Fruit fly (Drosophila melanogaster) whole organism, embryonic: ENCODE measurements around the gene RpL27A.

ENCODE experiments used
- Bgb ChIP-seq: fragments of 200-800 bp; sonication (Bioruptor generic); IDR thresholded peaks from 2 replicates; pipeline ENCODE4 v1.3.6; 2022; ENCODE audit warnings: missing biosample characterization, missing genetic modification characterization; ENCODE audit not compliant: partially characterized antibody
- CG10267 ChIP-seq: fragments of 200-800 bp; sonication (Bioruptor generic); optimal IDR thresholded peaks from 2 replicates; lab custom pipeline; 2018; ENCODE audit warnings: missing biosample characterization, mild to moderate bottlenecking, missing genetic modification characterization, moderate library complexity
- CG10321 ChIP-seq: fragments of 200-800 bp; sonication (Bioruptor generic); IDR thresholded peaks from 2 replicates; pipeline ENCODE4 v1.3.6; 2022; ENCODE audit warnings: missing biosample characterization, missing genetic modification characterization
- CG11085 ChIP-seq: fragments of 200-800 bp; sonication (Bioruptor generic); IDR thresholded peaks from 2 replicates; pipeline ENCODE4 v1.3.6; 2022; ENCODE audit warnings: missing biosample characterization, missing genetic modification characterization
- CG11247 ChIP-seq: fragments of 200-800 bp; sonication (Bioruptor generic); IDR thresholded peaks from 2 replicates; pipeline ENCODE4 v1.3.6; 2022; ENCODE audit warnings: missing biosample characterization, missing genetic modification characterization
- CG15011 ChIP-seq: fragments of 200-800 bp; sonication (Bioruptor generic); optimal IDR thresholded peaks from 3 replicates; lab custom pipeline; 2018; ENCODE audit warnings: missing biosample characterization, mild to moderate bottlenecking, missing genetic modification characterization
- CG1602 ChIP-seq: fragments of 200-800 bp; sonication (Bioruptor generic); optimal IDR thresholded peaks from 3 replicates; lab custom pipeline; 2016; ENCODE audit warnings: missing biosample characterization, missing genetic modification characterization
- CG2202 ChIP-seq: fragments of 200-800 bp; sonication (Bioruptor generic); optimal IDR thresholded peaks from 2 replicates; lab custom pipeline; 2018; ENCODE audit warnings: missing biosample characterization, mild to moderate bottlenecking, missing genetic modification characterization
- CG31388 ChIP-seq: fragments of 200-800 bp; sonication (Bioruptor generic); optimal IDR thresholded peaks from 2 replicates; lab custom pipeline; 2016; ENCODE audit warnings: missing biosample characterization, missing genetic modification characterization
- CG3838 ChIP-seq: fragments of 200-800 bp; sonication (Bioruptor generic); optimal IDR thresholded peaks from 3 replicates; lab custom pipeline; 2016; ENCODE audit warnings: missing biosample characterization, missing genetic modification characterization
- CG4328 ChIP-seq: fragments of 200-800 bp; sonication (Bioruptor generic); optimal IDR thresholded peaks from 3 replicates; lab custom pipeline; 2017; ENCODE audit warnings: missing biosample characterization, missing genetic modification reagents, missing genetic modification characterization
- CG4360 ChIP-seq: fragments of 200-800 bp; sonication (Bioruptor generic); IDR thresholded peaks from 2 replicates; pipeline ENCODE4 v1.3.6; 2022; ENCODE audit warnings: missing biosample characterization, missing genetic modification characterization
- CG6272 ChIP-seq: fragments of 200-800 bp; sonication (Bioruptor generic); IDR thresholded peaks from 2 replicates; pipeline ENCODE4 v1.3.6; 2022; ENCODE audit warnings: missing biosample characterization, missing genetic modification characterization
- CG7271 ChIP-seq: fragments of 200-800 bp; sonication (Bioruptor generic); optimal IDR thresholded peaks from 2 replicates; lab custom pipeline; 2018; ENCODE audit warnings: missing biosample characterization, mild to moderate bottlenecking, missing genetic modification characterization, moderate library complexity
- CG9932 ChIP-seq: fragments of 200-800 bp; sonication (Bioruptor generic); IDR thresholded peaks from 2 replicates; pipeline ENCODE4 v1.3.6; 2022; ENCODE audit warnings: missing biosample characterization, missing genetic modification characterization
- Camta ChIP-seq: fragments of 200-800 bp; sonication (Bioruptor generic); optimal IDR thresholded peaks from 2 replicates; lab custom pipeline; 2016; ENCODE audit warnings: missing biosample characterization, missing genetic modification characterization
- D19B ChIP-seq: fragments of 200-800 bp; sonication (Bioruptor generic); optimal IDR thresholded peaks from 2 replicates; lab custom pipeline; 2017; ENCODE audit warnings: missing biosample characterization, mild to moderate bottlenecking, missing genetic modification characterization
- GATAe ChIP-seq: fragments of 200-800 bp; sonication (Bioruptor generic); conservative IDR thresholded peaks from 2 replicates; pipeline ENCODE4 v1.3.6; 2022; ENCODE audit warnings: missing biosample characterization, missing genetic modification characterization
- Gsc ChIP-seq: fragments of 200-800 bp; sonication (Bioruptor generic); IDR thresholded peaks from 2 replicates; pipeline ENCODE4 v1.3.6; 2022; ENCODE audit warnings: missing biosample characterization, missing genetic modification characterization
- Hand ChIP-seq: fragments of 200-800 bp; sonication (Bioruptor generic); optimal IDR thresholded peaks from 2 replicates; lab custom pipeline; 2017; ENCODE audit warnings: mild to moderate bottlenecking, missing biosample characterization, missing genetic modification reagents, missing genetic modification characterization
- HmgZ ChIP-seq: fragments of 200-800 bp; sonication (Bioruptor generic); optimal IDR thresholded peaks from 2 replicates; lab custom pipeline; 2018; ENCODE audit warnings: missing biosample characterization, mild to moderate bottlenecking, missing genetic modification characterization
- Lhr ChIP-seq: fragments of 200-800 bp; sonication (Bioruptor generic); optimal IDR thresholded peaks from 3 replicates; lab custom pipeline; 2017; ENCODE audit warnings: mild to moderate bottlenecking, missing biosample characterization, missing genetic modification reagents, missing genetic modification characterization
- Lim3 ChIP-seq: fragments of 200-800 bp; sonication (Bioruptor generic); IDR thresholded peaks from 2 replicates; pipeline ENCODE4 v1.3.6; 2022; ENCODE audit warnings: missing biosample characterization, missing genetic modification characterization
- MESR4 ChIP-seq: fragments of 200-800 bp; sonication (Bioruptor generic); optimal IDR thresholded peaks from 2 replicates; lab custom pipeline; 2018; ENCODE audit warnings: missing biosample characterization, mild to moderate bottlenecking, missing genetic modification characterization, moderate library complexity
- MTF-1 ChIP-seq: fragments of 200-800 bp; sonication (Bioruptor generic); optimal IDR thresholded peaks from 2 replicates; lab custom pipeline; 2018; ENCODE audit warnings: missing biosample characterization, mild to moderate bottlenecking, missing genetic modification characterization, borderline replicate concordance
- NK7.1 ChIP-seq: fragments of 200-800 bp; sonication (Bioruptor generic); optimal IDR thresholded peaks from 3 replicates; lab custom pipeline; 2016; ENCODE audit warnings: missing biosample characterization, missing genetic modification characterization
- Neu2 ChIP-seq: fragments of 200-800 bp; sonication (Bioruptor generic); optimal IDR thresholded peaks from 3 replicates; lab custom pipeline; 2016; ENCODE audit warnings: missing biosample characterization, missing genetic modification characterization, borderline replicate concordance
- Oaz ChIP-seq: fragments of 200-800 bp; sonication (Bioruptor generic); IDR thresholded peaks from 2 replicates; pipeline ENCODE4 v1.3.6; 2022; ENCODE audit warnings: missing biosample characterization, missing genetic modification characterization
- Opbp ChIP-seq: fragments of 200-800 bp; sonication (Bioruptor generic); IDR thresholded peaks from 3 replicates; pipeline ENCODE4 v1.3.6; 2022; ENCODE audit warnings: missing biosample characterization, missing genetic modification characterization; ENCODE audit not compliant: partially characterized antibody
- Sox102F ChIP-seq: fragments of 200-800 bp; sonication (Bioruptor generic); optimal IDR thresholded peaks from 2 replicates; lab custom pipeline; 2018; ENCODE audit warnings: missing biosample characterization, mild to moderate bottlenecking, missing genetic modification characterization, moderate library complexity
- YL-1 ChIP-seq: fragments of 200-800 bp; sonication (Bioruptor generic); optimal IDR thresholded peaks from 3 replicates; lab custom pipeline; 2017; ENCODE audit warnings: missing biosample characterization, mild to moderate bottlenecking, missing genetic modification characterization
- al ChIP-seq: fragments of 200-800 bp; sonication (Bioruptor generic); IDR thresholded peaks from 2 replicates; pipeline ENCODE4 v1.3.6; 2022; ENCODE audit warnings: missing biosample characterization, missing genetic modification characterization
- cwo ChIP-seq: fragments of 200-800 bp; sonication (Bioruptor generic); optimal IDR thresholded peaks from 3 replicates; lab custom pipeline; 2017; ENCODE audit warnings: missing biosample characterization, missing genetic modification characterization, mild to moderate bottlenecking, moderate library complexity, missing genetic modification reagents
- exex ChIP-seq: fragments of 200-800 bp; sonication (Bioruptor generic); optimal IDR thresholded peaks from 4 replicates; lab custom pipeline; 2018; ENCODE audit warnings: missing biosample characterization, mild to moderate bottlenecking, missing genetic modification characterization, moderate library complexity
- fu2 ChIP-seq: fragments of 200-800 bp; sonication (Bioruptor generic); optimal IDR thresholded peaks from 2 replicates; lab custom pipeline; 2016; ENCODE audit warnings: missing biosample characterization, missing genetic modification characterization
- hkb ChIP-seq, 2 experiments: fragments of 200-800 bp in 1 of 2; fragments of >200 bp in 1 of 2; sonication (Bioruptor generic) in 1 of 2; IDR thresholded peaks in 1 of 2; optimal IDR thresholded peaks in 1 of 2; 2 replicates each; pipeline versions ENCODE4 v1.3.6 to Lab custom; 2017 to 2022; ENCODE audit warnings: missing biosample characterization in 1 of 2, missing genetic modification characterization in 1 of 2
- nerfin-2 ChIP-seq: fragments of 200-800 bp; sonication (Bioruptor generic); IDR thresholded peaks from 2 replicates; pipeline ENCODE4 v1.3.6; 2022; ENCODE audit warnings: missing biosample characterization, missing genetic modification characterization; ENCODE audit not compliant: partially characterized antibody
- ranshi ChIP-seq: fragments of 200-800 bp; sonication (Bioruptor generic); IDR thresholded peaks from 2 replicates; pipeline ENCODE4 v1.3.6; 2022; ENCODE audit warnings: missing biosample characterization, missing genetic modification characterization
- row ChIP-seq: fragments of 200-800 bp; sonication (Bioruptor generic); IDR thresholded peaks from 3 replicates; pipeline ENCODE4 v1.3.6; 2022; ENCODE audit warnings: missing biosample characterization, missing genetic modification characterization
- sob ChIP-seq: fragments of 200-800 bp; sonication (Bioruptor generic); IDR thresholded peaks from 2 replicates; pipeline ENCODE4 v1.3.6; 2022; ENCODE audit warnings: missing biosample characterization, missing genetic modification characterization
- ssp ChIP-seq: fragments of 200-800 bp; sonication (Bioruptor generic); IDR thresholded peaks from 2 replicates; pipeline ENCODE4 v1.3.6; 2022; ENCODE audit warnings: missing biosample characterization, missing genetic modification characterization
- stwl ChIP-seq: fragments of 200-800 bp; sonication (Bioruptor generic); optimal IDR thresholded peaks from 3 replicates; lab custom pipeline; 2018; ENCODE audit warnings: missing biosample characterization, mild to moderate bottlenecking, missing genetic modification characterization, moderate library complexity
- tgo ChIP-seq: fragments of 200-800 bp; sonication (Bioruptor generic); IDR thresholded peaks from 3 replicates; pipeline ENCODE4 v1.3.6; 2022; ENCODE audit warnings: missing biosample characterization, missing genetic modification characterization
- tll ChIP-seq, 2 experiments: fragments of 200-800 bp in 1 of 2; fragments of >200 bp in 1 of 2; sonication (Bioruptor generic) in 1 of 2; optimal IDR thresholded peaks; 2 replicates each; lab custom pipeline; 2017 to 2019; ENCODE audit warnings: missing biosample characterization in 2 of 2, missing genetic modification characterization in 2 of 2, mild to moderate bottlenecking in 1 of 2, moderate library complexity in 1 of 2
- unc-4 ChIP-seq: fragments of 200-800 bp; sonication (Bioruptor generic); IDR thresholded peaks from 2 replicates; pipeline ENCODE4 v1.3.6; 2022; ENCODE audit warnings: missing biosample characterization, missing genetic modification characterization; ENCODE audit not compliant: partially characterized antibody
- vfl ChIP-seq: fragments of 200-800 bp; sonication (Bioruptor generic); optimal IDR thresholded peaks from 2 replicates; lab custom pipeline; 2016; ENCODE audit warnings: missing biosample characterization, missing genetic modification characterization
- wdn ChIP-seq: fragments of 200-800 bp; sonication (Bioruptor generic); IDR thresholded peaks from 2 replicates; pipeline ENCODE4 v1.3.6; 2022; ENCODE audit warnings: missing biosample characterization, missing genetic modification characterization

RpL27A gene

dm6 chr2L:4458119-4459056, at the start of gene RpL27A (continued):
- TF ChIP-seq CG4328 (GFP tag; lab: Kevin White, UChicago) = peak; percentile 77
- TF ChIP-seq CG11247 (GFP tag; lab: Robert Waterston, UW) = peak; percentile 81
- peak; percentile 64 for TF ChIP-seq CG15011 (GFP tag; lab: Kevin White, UChicago)
- peak; percentile 53 for TF ChIP-seq wdn
- no peak for TF ChIP-seq Gsc
- peak; percentile 92 for TF ChIP-seq MTF-1 (GFP tag; lab: Kevin White, UChicago)
- TF ChIP-seq Bgb (GFP tag; lab: Robert Waterston, UW) = peak; percentile 58
- peak; percentile 75 for TF ChIP-seq HmgZ
- TF ChIP-seq row (GFP tag; lab: Robert Waterston, UW) = peak; percentile 70
- TF ChIP-seq Lhr = peak; percentile 70
- peak; percentile 40 for TF ChIP-seq exex
- TF ChIP-seq unc-4 (GFP tag; lab: Robert Waterston, UW) = peak; percentile 46; the same call in 1 of the 2 replicates
- peak; percentile 76 for TF ChIP-seq CG9932 (GFP tag; lab: Robert Waterston, UW)
- peak; percentile 100 for TF ChIP-seq MESR4 (GFP tag; lab: Kevin White, UChicago)
- no peak for TF ChIP-seq tll (GFP tag; optimal IDR thresholded peaks at IDR 0.05; lab: Kevin White, UChicago)
- TF ChIP-seq Camta (GFP tag; lab: Kevin White, UChicago) = peak; percentile 66
- no peak for TF ChIP-seq hkb (optimal IDR thresholded peaks at IDR 0.05; lab: Kevin White, UChicago)
- peak; percentile 81 for TF ChIP-seq hkb (GFP tag; IDR thresholded peaks at IDR 0.05; lab: Robert Waterston, UW)
- TF ChIP-seq CG10267 (tag; lab: Kevin White, UChicago) = peak; percentile 83
- TF ChIP-seq CG4360 (GFP tag; lab: Robert Waterston, UW) = peak; percentile 58; the same call in 1 of the 2 replicates
- TF ChIP-seq nerfin-2 (GFP tag; lab: Robert Waterston, UW) = no peak; the same call in 1 of the 2 replicates
- TF ChIP-seq al (GFP tag; lab: Robert Waterston, UW) = peak; percentile 71
- TF ChIP-seq Lim3 = no peak
- TF ChIP-seq ranshi (GFP tag; lab: Robert Waterston, UW) = peak; percentile 73
- TF ChIP-seq CG2202 (tag; lab: Kevin White, UChicago) = peak; percentile 77
- peak; percentile 71 for TF ChIP-seq GATAe (GFP tag; lab: Robert Waterston, UW)
- TF ChIP-seq CG10321 (GFP tag; lab: Robert Waterston, UW) = peak; percentile 53; the same call in 1 of the 2 replicates
- peak; percentile 45 for TF ChIP-seq vfl (GFP tag; lab: Kevin White, UChicago)
- peak; percentile 47 for TF ChIP-seq D19B
- TF ChIP-seq Sox102F (GFP tag; lab: Kevin White, UChicago) = peak; percentile 76
- TF ChIP-seq YL-1 (GFP tag; lab: Kevin White, UChicago) = peak; percentile 99
- no peak for TF ChIP-seq Neu2
- peak; percentile 32 for TF ChIP-seq CG31388
- TF ChIP-seq CG7271 = peak; percentile 78
- peak; percentile 63 for TF ChIP-seq fu2
- peak; percentile 50 for TF ChIP-seq CG3838 (GFP tag; lab: Kevin White, UChicago)
- peak; percentile 80 for TF ChIP-seq CG11085 (GFP tag; lab: Robert Waterston, UW)
- peak; percentile 51 for TF ChIP-seq cwo (GFP tag; lab: Kevin White, UChicago)
- TF ChIP-seq CG6272 (GFP tag; lab: Robert Waterston, UW) = peak; percentile 54
- peak; percentile 66; the same call in 1 of the 2 replicates for TF ChIP-seq Oaz (GFP tag; lab: Robert Waterston, UW)
- TF ChIP-seq ssp (GFP tag; lab: Robert Waterston, UW) = peak; percentile 97
- peak; percentile 55 for TF ChIP-seq NK7.1
- TF ChIP-seq Hand (GFP tag; lab: Kevin White, UChicago) = peak; percentile 69
- peak; percentile 47 for TF ChIP-seq CG1602
- peak; percentile 100 for TF ChIP-seq Opbp
- TF ChIP-seq sob (GFP tag; lab: Robert Waterston, UW) = peak; percentile 83
- peak; percentile 69 for TF ChIP-seq tgo (GFP tag; lab: Robert Waterston, UW)
- TF ChIP-seq stwl (tag; lab: Kevin White, UChicago) = peak; percentile 42
